Fruit fly (Drosophila melanogaster) S2 (cell line): ENCODE results near the gene path.

Experiments used
- CG8478 ChIP-seq: fragments of >200 bp; optimal IDR thresholded peaks from 2 replicates; lab custom pipeline; 2018
- CTCF ChIP-seq, 2 experiments: fragments of >200 bp; optimal IDR thresholded peaks; 2 replicates each; lab custom pipeline; 2018

DNA sequence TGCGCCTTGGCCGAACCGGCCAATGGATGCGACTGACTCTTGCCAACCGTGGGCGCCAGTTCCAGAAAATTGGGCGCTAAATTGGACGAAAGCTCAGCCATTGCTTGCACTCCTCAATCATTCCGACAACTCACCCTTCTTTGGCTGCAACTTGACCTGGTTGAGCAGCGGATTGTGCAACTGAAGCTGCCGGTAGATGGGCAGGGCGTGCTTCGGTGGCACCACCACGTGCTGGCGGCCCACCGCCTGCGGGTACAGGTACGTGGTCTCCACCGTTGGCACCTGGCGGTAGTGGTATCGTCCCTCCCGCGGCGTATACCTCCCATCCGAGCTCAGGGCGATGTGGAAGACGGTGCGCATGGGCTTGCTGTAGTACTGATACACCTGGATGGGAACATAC is 14.7 kb downstream of the path start:
- TF ChIP-seq CG8478 (lab: Kevin White, UChicago) (no peak), CTCF (optimal IDR thresholded peaks at IDR 0.05; lab: Kevin White, UChicago) (no peak)
